Worm (Caenorhabditis elegans) whole organism, late embryonic: ENCODE data around the gene T20F7.1.
"Not testable (repeated sequence)": the region's sequence is repeated elsewhere in the genome, so short reads cannot be mapped to it uniquely, and the experiment has no call there.

Source experiments
- C08G9.2 ChIP-seq: sonication (generic microtip); optimal IDR thresholded peaks from 2 replicates; lab custom pipeline; 2016; ENCODE audit warnings: mild to moderate bottlenecking, missing genetic modification characterization, moderate library complexity, missing compliant biosample characterization
- K02D7.2 ChIP-seq: sonication (generic microtip); optimal IDR thresholded peaks from 2 replicates; lab custom pipeline; 2017; ENCODE audit warnings: mild to moderate bottlenecking, missing genetic modification characterization, missing compliant biosample characterization
- Y22D7AL.16 ChIP-seq: sonication (generic microtip); optimal IDR thresholded peaks from 2 replicates; lab custom pipeline; 2016; ENCODE audit warnings: missing genetic modification characterization, missing compliant biosample characterization
- ahr-1 ChIP-seq: sonication (generic microtip); optimal IDR thresholded peaks from 2 replicates; lab custom pipeline; 2016; ENCODE audit warnings: missing genetic modification characterization, missing compliant biosample characterization
- ceh-18 ChIP-seq: sonication (generic microtip); optimal IDR thresholded peaks from 2 replicates; lab custom pipeline; 2016; ENCODE audit warnings: missing genetic modification characterization, missing compliant biosample characterization
- ceh-2 ChIP-seq: sonication (generic microtip); optimal IDR thresholded peaks from 2 replicates; lab custom pipeline; 2016; ENCODE audit warnings: missing genotype, missing genetic modification characterization, missing compliant biosample characterization
- ceh-22 ChIP-seq: sonication (generic microtip); optimal IDR thresholded peaks from 2 replicates; lab custom pipeline; 2017; ENCODE audit warnings: missing biosample characterization, missing genetic modification characterization
- ceh-31 ChIP-seq: sonication (generic microtip); optimal IDR thresholded peaks from 2 replicates; lab custom pipeline; 2016; ENCODE audit warnings: missing genetic modification characterization, missing compliant biosample characterization
- ceh-48 ChIP-seq: sonication (generic microtip); optimal IDR thresholded peaks from 2 replicates; lab custom pipeline; 2016; ENCODE audit warnings: missing genetic modification characterization, inconsistent platforms, missing compliant biosample characterization
- ceh-9 ChIP-seq: sonication (generic microtip); optimal IDR thresholded peaks from 2 replicates; lab custom pipeline; 2016; ENCODE audit warnings: mild to moderate bottlenecking, missing genetic modification characterization, inconsistent platforms, missing compliant biosample characterization
- ets-4 ChIP-seq: sonication (generic microtip); optimal IDR thresholded peaks from 2 replicates; lab custom pipeline; 2016; ENCODE audit warnings: missing genetic modification characterization, missing compliant biosample characterization
- eyg-1 ChIP-seq: sonication (generic microtip); optimal IDR thresholded peaks from 2 replicates; lab custom pipeline; 2016; ENCODE audit warnings: missing genotype, missing genetic modification characterization, missing compliant biosample characterization
- fax-1 ChIP-seq: sonication (generic microtip); optimal IDR thresholded peaks from 2 replicates; lab custom pipeline; 2016; ENCODE audit warnings: missing genotype, missing genetic modification characterization, missing compliant biosample characterization
- fkh-10 ChIP-seq: fragments of 150-350 bp; optimal IDR thresholded peaks from 2 replicates; lab custom pipeline; 2014; ENCODE audit warnings: missing biosample characterization, missing genetic modification reagents, missing genetic modification characterization
- gmeb-2 ChIP-seq: sonication (generic microtip); optimal IDR thresholded peaks from 2 replicates; lab custom pipeline; 2016; ENCODE audit warnings: missing genetic modification characterization, inconsistent platforms, missing compliant biosample characterization
- hlh-13 ChIP-seq: fragments of 200-800 bp; sonication (Bioruptor generic); optimal IDR thresholded peaks from 2 replicates; lab custom pipeline; 2018; ENCODE audit warnings: mild to moderate bottlenecking, missing genetic modification characterization, missing compliant biosample characterization
- hlh-30 ChIP-seq: sonication (generic microtip); optimal IDR thresholded peaks from 2 replicates; lab custom pipeline; 2017; ENCODE audit warnings: antibody characterized with exemption, missing genetic modification characterization, missing compliant biosample characterization; ENCODE audit not compliant: insufficient read depth
- hlh-6 ChIP-seq: sonication (generic microtip); optimal IDR thresholded peaks from 2 replicates; lab custom pipeline; 2016; ENCODE audit warnings: missing genotype, missing genetic modification characterization, missing compliant biosample characterization
- lin-11 ChIP-seq: fragments of 200-800 bp; sonication (Bioruptor generic); optimal IDR thresholded peaks from 2 replicates; lab custom pipeline; 2018; ENCODE audit warnings: mild to moderate bottlenecking, missing genetic modification characterization, missing compliant biosample characterization
- nfya-1 ChIP-seq: sonication (generic microtip); optimal IDR thresholded peaks from 2 replicates; lab custom pipeline; 2017; ENCODE audit warnings: missing genetic modification characterization, mild to moderate bottlenecking, missing compliant biosample characterization, antibody characterized with exemption, moderate library complexity
- nhr-11 ChIP-seq: fragments of 150-350 bp; optimal IDR thresholded peaks from 2 replicates; lab custom pipeline; 2014; ENCODE audit warnings: missing biosample characterization, missing genetic modification characterization
- nhr-232 ChIP-seq: sonication (generic microtip); optimal IDR thresholded peaks from 2 replicates; lab custom pipeline; 2016; ENCODE audit warnings: missing genetic modification characterization, missing compliant biosample characterization
- npax-4 ChIP-seq: sonication (generic microtip); optimal IDR thresholded peaks from 2 replicates; lab custom pipeline; 2016; ENCODE audit warnings: missing genetic modification characterization, missing compliant biosample characterization
- odd-2 ChIP-seq: sonication (generic microtip); optimal IDR thresholded peaks from 2 replicates; lab custom pipeline; 2017; ENCODE audit warnings: antibody characterized with exemption, mild to moderate bottlenecking, missing genetic modification characterization, missing compliant biosample characterization
- pag-3 ChIP-seq: sonication (generic microtip); optimal IDR thresholded peaks from 2 replicates; lab custom pipeline; 2016; ENCODE audit warnings: missing compliant biosample characterization, missing genetic modification characterization, borderline replicate concordance
- pqm-1 ChIP-seq: sonication (generic microtip); optimal IDR thresholded peaks from 2 replicates; lab custom pipeline; 2016; ENCODE audit warnings: missing genetic modification characterization, missing compliant biosample characterization
- rnt-1 ChIP-seq: sonication (generic microtip); optimal IDR thresholded peaks from 2 replicates; lab custom pipeline; 2016; ENCODE audit warnings: missing genetic modification characterization, missing compliant biosample characterization
- sox-4 ChIP-seq: sonication (generic microtip); optimal IDR thresholded peaks from 2 replicates; lab custom pipeline; 2017; ENCODE audit warnings: mild to moderate bottlenecking, missing genetic modification characterization, inconsistent platforms, missing compliant biosample characterization
- tbx-2 ChIP-seq: sonication (generic microtip); optimal IDR thresholded peaks from 2 replicates; lab custom pipeline; 2016; ENCODE audit warnings: missing genetic modification characterization, missing compliant biosample characterization
- tbx-7 ChIP-seq: sonication (generic microtip); optimal IDR thresholded peaks from 2 replicates; lab custom pipeline; 2016; ENCODE audit warnings: missing genotype, missing genetic modification characterization, missing compliant biosample characterization
- unc-3 ChIP-seq, 2 experiments: fragments of 200-800 bp in 1 of 2; sonication (Bioruptor generic) in 1 of 2; sonication (generic microtip) in 1 of 2; conservative IDR thresholded peaks in 1 of 2; optimal IDR thresholded peaks in 1 of 2; 2 replicates each; pipeline versions ENCODE4 v1.3.6 to Lab custom; 2016 to 2022; ENCODE audit warnings: missing compliant biosample characterization in 2 of 2, missing genetic modification characterization in 2 of 2, missing genetic modification reagents in 1 of 2
- unc-42 ChIP-seq: sonication (generic microtip); optimal IDR thresholded peaks from 2 replicates; lab custom pipeline; 2016; ENCODE audit warnings: missing genotype, missing genetic modification characterization, missing compliant biosample characterization
- unc-55 ChIP-seq: sonication (generic microtip); optimal IDR thresholded peaks from 2 replicates; lab custom pipeline; 2017; ENCODE audit warnings: missing biosample characterization, missing genetic modification reagents, missing genetic modification characterization
- unc-86 ChIP-seq: sonication (generic microtip); optimal IDR thresholded peaks from 2 replicates; lab custom pipeline; 2016; ENCODE audit warnings: missing genetic modification characterization, missing compliant biosample characterization
- zip-5 ChIP-seq: sonication (generic microtip); optimal IDR thresholded peaks from 2 replicates; lab custom pipeline; 2016; ENCODE audit warnings: missing genetic modification characterization, missing compliant biosample characterization
- ztf-16 ChIP-seq: sonication (generic microtip); optimal IDR thresholded peaks from 2 replicates; lab custom pipeline; 2017; ENCODE audit warnings: missing genetic modification characterization, missing compliant biosample characterization

Gene T20F7.1

ce11 chrX:16872446-16872962 is at the start of gene T20F7.1 (continued):
- TF ChIP-seq unc-3 (GFP tag; conservative IDR thresholded peaks at IDR 0.05; lab: Robert Waterston, UW) (no peak), unc-3 (tag; optimal IDR thresholded peaks at IDR 0.05; lab: Kevin White, UChicago) (no peak), ahr-1 (tag; lab: Kevin White, UChicago) (no peak), eyg-1 (tag; lab: Kevin White, UChicago) (no peak)

DNA sequence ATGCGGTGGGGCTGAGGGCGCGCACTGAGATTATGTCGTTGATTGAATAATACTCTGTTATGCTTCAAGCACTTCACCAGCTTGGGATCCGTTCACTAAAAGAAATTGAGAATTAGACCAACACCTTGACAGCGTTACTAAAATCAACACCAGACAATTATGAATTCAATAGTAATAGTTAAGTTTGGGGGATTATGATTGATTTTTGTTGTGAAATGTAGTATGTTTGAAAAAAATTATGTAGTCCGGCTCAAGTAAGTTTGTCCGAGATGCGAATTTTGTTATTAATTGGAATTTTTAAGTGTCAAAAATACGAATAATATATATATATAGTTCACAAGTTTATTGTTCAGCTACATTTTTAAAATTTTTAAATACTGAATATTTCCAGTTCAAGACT is 47.4 kb upstream of the T20F7.1 start, which contains the start of gene sto-5:
sto-5 (minus strand) TSS at position 101 of the 400 bp plus-strand sequence.
- no peak for TF ChIP-seq zip-5
- no peak for TF ChIP-seq K02D7.2 (tag; lab: Kevin White, UChicago)
- no peak for TF ChIP-seq unc-3 (GFP tag; conservative IDR thresholded peaks at IDR 0.05; lab: Robert Waterston, UW)
- no peak for TF ChIP-seq unc-3 (tag; optimal IDR thresholded peaks at IDR 0.05; lab: Kevin White, UChicago)
- no peak for TF ChIP-seq Y22D7AL.16 (tag; lab: Kevin White, UChicago)
- no peak for TF ChIP-seq ceh-31 (tag; lab: Kevin White, UChicago)
- TF ChIP-seq odd-2 (tag; lab: Kevin White, UChicago): no peak
- no peak for TF ChIP-seq ceh-22 (tag; lab: Kevin White, UChicago)
- TF ChIP-seq nhr-232: no peak
- no peak for TF ChIP-seq pag-3 (tag; lab: Kevin White, UChicago)

DNA sequence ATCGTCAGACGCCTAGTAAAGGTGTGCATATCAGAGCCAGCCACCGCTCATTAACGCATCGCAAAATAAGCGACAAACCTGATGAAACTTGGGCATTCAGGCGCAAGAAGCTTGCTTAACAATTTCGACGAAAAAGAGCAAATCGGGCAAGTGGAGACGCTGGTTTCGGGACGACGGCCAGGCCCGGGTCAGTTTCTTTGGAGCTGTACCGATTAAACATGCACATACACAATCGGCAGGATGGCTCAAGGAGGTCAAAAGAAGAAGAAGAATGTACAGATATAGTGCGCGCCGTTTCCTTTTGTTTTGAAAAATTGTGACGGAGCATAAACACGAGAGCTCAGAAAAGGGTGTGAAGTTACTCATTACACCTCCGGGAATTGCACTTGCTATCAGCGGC is 46.2 kb upstream of the T20F7.1 start:
- TF ChIP-seq ceh-31 (tag; lab: Kevin White, UChicago) (peak; percentile 58), unc-42 (tag; lab: Kevin White, UChicago) (no peak)
- TF ChIP-seq, all 69 proteins: peak for 1

DNA sequence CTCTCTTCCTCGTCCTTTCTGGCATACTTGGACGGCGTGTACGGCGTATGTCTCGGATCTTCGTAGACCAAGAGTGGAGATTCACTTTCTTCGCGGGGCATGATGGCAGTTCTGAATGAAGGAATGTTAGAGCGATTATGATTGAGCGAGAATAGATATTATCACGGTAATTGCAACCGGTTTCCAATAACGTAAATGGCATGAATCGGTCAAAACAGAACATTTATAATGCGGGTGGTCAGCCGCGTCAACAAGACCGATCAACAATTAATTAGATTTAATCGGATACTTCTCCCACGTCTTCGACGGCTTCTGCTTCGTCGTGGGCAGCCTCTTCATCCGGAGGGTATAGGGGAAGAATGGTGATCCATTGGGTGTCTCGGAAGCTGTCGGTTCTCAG is 38.0 kb upstream of the T20F7.1 start, which contains the start of gene F41G4.13:
F41G4.13 (minus strand) TSS at position 101 of the 400 bp plus-strand sequence.
- TF ChIP-seq C08G9.2 (tag; lab: Kevin White, UChicago); zip-5; npax-4 (tag; lab: Kevin White, UChicago): not testable (repeated sequence)
- TF ChIP-seq, all 69 proteins: peak for 0; not testable (repeated sequence) for 69

- TF ChIP-seq unc-86 (tag; lab: Kevin White, UChicago): no peak
- TF ChIP-seq ceh-48 (tag; lab: Kevin White, UChicago): no peak
- no peak for TF ChIP-seq sox-4 (tag; lab: Kevin White, UChicago)
- no peak for TF ChIP-seq tbx-2 (tag; lab: Kevin White, UChicago)
- no peak for TF ChIP-seq hlh-13 (GFP tag; lab: Kevin White, UChicago)
- TF ChIP-seq gmeb-2 (tag; lab: Kevin White, UChicago): no peak
- no peak for TF ChIP-seq fkh-10
- TF ChIP-seq ets-4 (tag; lab: Kevin White, UChicago): no peak
- no peak for TF ChIP-seq rnt-1
- no peak for TF ChIP-seq ceh-9 (tag; lab: Kevin White, UChicago)
- TF ChIP-seq ztf-16: no peak
- TF ChIP-seq ceh-22 (tag; lab: Kevin White, UChicago): no peak
- TF ChIP-seq ceh-2 (tag; lab: Kevin White, UChicago): no peak
- no peak for TF ChIP-seq pqm-1 (tag; lab: Kevin White, UChicago)
- TF ChIP-seq, all 69 proteins: peak for 0
These were observed 36.4 kb upstream of the T20F7.1 start, which contains the start of gene F41G4.7 for ce11 chrX:16836304-16836703. Gene F41G4.7, minus strand, starts transcription at chrX:16836404.

DNA sequence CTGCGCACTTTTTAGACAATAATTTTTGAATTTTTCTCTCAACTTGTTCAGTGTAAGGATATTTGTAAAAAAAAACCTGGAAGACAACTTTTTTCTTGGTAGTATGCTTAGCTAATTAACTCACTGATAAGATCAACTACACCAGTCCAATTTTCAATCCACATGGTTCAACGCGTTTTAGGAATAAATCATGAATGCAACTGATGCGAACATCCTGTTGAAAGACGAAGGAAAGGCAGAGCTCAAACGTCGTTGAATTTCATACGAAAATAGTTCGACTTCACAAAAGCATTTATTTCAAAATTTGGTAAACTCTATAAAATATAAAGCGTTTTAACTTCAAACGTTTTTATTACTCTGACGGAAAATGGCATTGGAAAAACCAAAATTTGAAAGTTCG is 32.0 kb upstream of the T20F7.1 start, which contains the start of gene dyla-1:
dyla-1 (plus strand) TSS at position 301 of the 400 bp plus-strand sequence.
- no peak for TF ChIP-seq ceh-9 (tag; lab: Kevin White, UChicago)

DNA sequence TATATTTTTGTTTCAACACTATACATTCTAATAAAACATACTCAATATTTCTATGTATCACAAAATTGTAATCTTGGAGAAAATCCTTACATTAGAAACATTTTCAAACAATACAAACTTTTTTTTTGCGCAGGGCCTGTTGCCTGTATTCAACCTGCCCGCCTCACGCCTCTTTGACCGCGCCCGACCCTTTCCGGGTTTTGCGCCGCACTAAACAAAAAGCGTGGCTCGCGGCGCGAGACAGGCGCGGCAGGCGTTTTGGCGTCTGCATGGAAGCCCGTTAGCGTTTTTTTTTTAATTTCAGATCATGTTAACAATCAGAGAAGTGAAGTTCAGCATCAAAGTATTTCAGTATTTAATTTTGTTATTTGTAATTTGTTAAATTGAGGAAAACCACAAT is 29.8 kb upstream of the T20F7.1 start:
- TF ChIP-seq unc-3 (GFP tag; conservative IDR thresholded peaks at IDR 0.05; lab: Robert Waterston, UW): no peak
- TF ChIP-seq unc-3 (tag; optimal IDR thresholded peaks at IDR 0.05; lab: Kevin White, UChicago): no peak
- no peak for TF ChIP-seq C08G9.2 (tag; lab: Kevin White, UChicago)
- no peak for TF ChIP-seq tbx-7 (tag; lab: Kevin White, UChicago)
- no peak for TF ChIP-seq fax-1 (tag; lab: Kevin White, UChicago)
- no peak for TF ChIP-seq lin-11
- TF ChIP-seq nfya-1: no peak
- no peak for TF ChIP-seq nhr-11
- TF ChIP-seq hlh-6 (tag; lab: Kevin White, UChicago): no peak
- TF ChIP-seq unc-42 (tag; lab: Kevin White, UChicago): no peak
- TF ChIP-seq unc-55: no peak
- no peak for TF ChIP-seq ceh-18 (tag; lab: Kevin White, UChicago)
- TF ChIP-seq Y22D7AL.16 (tag; lab: Kevin White, UChicago): no peak
- no peak for TF ChIP-seq hlh-30 (tag; lab: Kevin White, UChicago)
